Worm (Caenorhabditis elegans) whole organism, L3 larva: Measurements from ENCODE around the gene tag-278.

Experiments used
- R02D3.7 ChIP-seq: fragments of 150-350 bp; optimal IDR thresholded peaks from 2 replicates; lab custom pipeline; 2014; ENCODE audit warnings: missing biosample characterization, missing genetic modification characterization
- ZK546.5 ChIP-seq: sonication (generic microtip); optimal IDR thresholded peaks from 2 replicates; lab custom pipeline; 2017; ENCODE audit warnings: missing biosample characterization, missing genetic modification characterization
- aly-2 ChIP-seq: fragments of 150-350 bp; optimal IDR thresholded peaks from 2 replicates; lab custom pipeline; 2014; ENCODE audit warnings: missing biosample characterization, missing genetic modification characterization
- ama-1 ChIP-seq: fragments of 150-350 bp; optimal IDR thresholded peaks from 2 replicates; lab custom pipeline; 2018
- ceh-16 ChIP-seq: sonication (generic microtip); optimal IDR thresholded peaks from 2 replicates; lab custom pipeline; 2017; ENCODE audit warnings: missing biosample characterization, missing genetic modification characterization
- ceh-28 ChIP-seq: fragments of 150-350 bp; optimal IDR thresholded peaks from 2 replicates; lab custom pipeline; 2014; ENCODE audit warnings: missing biosample characterization, missing genetic modification reagents, missing genetic modification characterization
- ceh-9 ChIP-seq: sonication (generic microtip); optimal IDR thresholded peaks from 2 replicates; lab custom pipeline; 2018; ENCODE audit warnings: missing biosample characterization, missing genetic modification characterization
- daf-12 ChIP-seq: fragments of 150-350 bp; optimal IDR thresholded peaks from 2 replicates; lab custom pipeline; 2014; ENCODE audit warnings: missing biosample characterization, missing genetic modification reagents, missing genetic modification characterization
- egl-27 ChIP-seq: sonication (generic microtip); optimal IDR thresholded peaks from 4 replicates; lab custom pipeline; 2017; ENCODE audit warnings: missing biosample characterization, missing genetic modification reagents, missing genetic modification characterization
- egl-5 ChIP-seq: fragments of 150-350 bp; optimal IDR thresholded peaks from 2 replicates; lab custom pipeline; 2017; ENCODE audit warnings: missing biosample characterization, missing genetic modification reagents, missing genetic modification characterization, inconsistent platforms
- elt-1 ChIP-seq: fragments of 150-350 bp; optimal IDR thresholded peaks from 2 replicates; lab custom pipeline; 2014; ENCODE audit warnings: missing biosample characterization, missing genetic modification characterization
- elt-2 ChIP-seq: sonication (generic microtip); optimal IDR thresholded peaks from 2 replicates; lab custom pipeline; 2016; ENCODE audit warnings: missing genetic modification reagents, mild to moderate bottlenecking, missing genetic modification characterization, missing compliant biosample characterization
- elt-3 ChIP-seq, 3 experiments: fragments of 150-350 bp in 1 of 3; sonication (generic microtip) in 2 of 3; optimal IDR thresholded peaks; 2 replicates in 2 of 3; 4 replicates in 1 of 3; lab custom pipeline; 2014 to 2017; ENCODE audit warnings: missing biosample characterization in 3 of 3, missing genetic modification characterization in 3 of 3
- eor-1 ChIP-seq, 2 experiments: fragments of 150-350 bp; optimal IDR thresholded peaks; 2 replicates each; lab custom pipeline; 2014 to 2018; ENCODE audit warnings: missing biosample characterization in 2 of 2, missing genetic modification characterization in 2 of 2
- fkh-10 ChIP-seq: sonication (generic microtip); optimal IDR thresholded peaks from 2 replicates; lab custom pipeline; 2017; ENCODE audit warnings: missing biosample characterization, missing genetic modification reagents, missing genetic modification characterization
- fkh-2 ChIP-seq: fragments of 150-350 bp; optimal IDR thresholded peaks from 2 replicates; lab custom pipeline; 2014; ENCODE audit warnings: missing biosample characterization, missing genetic modification reagents, missing genetic modification characterization
- fos-1 ChIP-seq: fragments of 150-350 bp; optimal IDR thresholded peaks from 2 replicates; lab custom pipeline; 2014; ENCODE audit warnings: missing biosample characterization, missing genetic modification characterization
- jun-1 ChIP-seq: fragments of 150-350 bp; optimal IDR thresholded peaks from 2 replicates; lab custom pipeline; 2014; ENCODE audit warnings: missing biosample characterization, missing genetic modification reagents, missing genetic modification characterization
- lin-15B ChIP-seq: fragments of 150-350 bp; optimal IDR thresholded peaks from 2 replicates; lab custom pipeline; 2014; ENCODE audit warnings: missing biosample characterization, missing genetic modification characterization
- lin-39 ChIP-seq: fragments of 150-350 bp; optimal IDR thresholded peaks from 2 replicates; lab custom pipeline; 2018; ENCODE audit warnings: missing biosample characterization, missing genetic modification reagents, missing genetic modification characterization
- lsy-12 ChIP-seq: sonication (generic microtip); optimal IDR thresholded peaks from 2 replicates; lab custom pipeline; 2016; ENCODE audit warnings: mild to moderate bottlenecking, missing genetic modification characterization, missing compliant biosample characterization
- mdl-1 ChIP-seq: fragments of 150-350 bp; optimal IDR thresholded peaks from 2 replicates; lab custom pipeline; 2014; ENCODE audit warnings: missing biosample characterization, missing genetic modification characterization
- mml-1 ChIP-seq: fragments of 150-350 bp; sonication (generic microtip); optimal IDR thresholded peaks from 3 replicates; lab custom pipeline; 2014; ENCODE audit warnings: missing biosample characterization, missing genetic modification characterization
- nfya-1 ChIP-seq: sonication (generic microtip); optimal IDR thresholded peaks from 2 replicates; lab custom pipeline; 2017; ENCODE audit warnings: missing genetic modification characterization, mild to moderate bottlenecking, missing compliant biosample characterization, antibody characterized with exemption, moderate library complexity; ENCODE audit not compliant: insufficient read depth
- nhr-11 ChIP-seq: fragments of 150-350 bp; optimal IDR thresholded peaks from 2 replicates; lab custom pipeline; 2014; ENCODE audit warnings: missing biosample characterization, missing genetic modification characterization
- nhr-12 ChIP-seq: fragments of 150-350 bp; optimal IDR thresholded peaks from 2 replicates; lab custom pipeline; 2014; ENCODE audit warnings: missing biosample characterization, missing genetic modification characterization
- nhr-23 ChIP-seq: fragments of 150-350 bp; optimal IDR thresholded peaks from 2 replicates; lab custom pipeline; 2014; ENCODE audit warnings: missing biosample characterization, missing genetic modification reagents, missing genetic modification characterization
- nhr-25 ChIP-seq: sonication (generic microtip); optimal IDR thresholded peaks from 2 replicates; lab custom pipeline; 2017; ENCODE audit warnings: missing biosample characterization, missing genetic modification characterization
- nhr-28 ChIP-seq: fragments of 150-350 bp; optimal IDR thresholded peaks from 2 replicates; lab custom pipeline; 2014; ENCODE audit warnings: missing biosample characterization, missing genetic modification characterization
- nhr-43 ChIP-seq: sonication (generic microtip); optimal IDR thresholded peaks from 2 replicates; lab custom pipeline; 2016; ENCODE audit warnings: mild to moderate bottlenecking, missing genetic modification characterization, missing compliant biosample characterization; ENCODE audit not compliant: poor library complexity, severe bottlenecking
- nhr-67 ChIP-seq: fragments of 150-350 bp; optimal IDR thresholded peaks from 2 replicates; lab custom pipeline; 2014; ENCODE audit warnings: missing biosample characterization, missing genetic modification characterization
- nhr-76 ChIP-seq: fragments of 150-350 bp; sonication (generic microtip); optimal IDR thresholded peaks from 5 replicates; lab custom pipeline; 2014; ENCODE audit warnings: missing biosample characterization, missing genetic modification characterization
- pha-4 ChIP-seq: fragments of 150-350 bp; optimal IDR thresholded peaks from 2 replicates; lab custom pipeline; 2014; ENCODE audit warnings: missing biosample characterization, missing genetic modification reagents, missing genetic modification characterization
- pqm-1 ChIP-seq: fragments of 150-350 bp; optimal IDR thresholded peaks from 2 replicates; lab custom pipeline; 2017; ENCODE audit warnings: missing biosample characterization, missing genetic modification characterization, inconsistent platforms
- skn-1 ChIP-seq: fragments of 150-350 bp; optimal IDR thresholded peaks from 2 replicates; lab custom pipeline; 2014; ENCODE audit warnings: missing biosample characterization, missing genetic modification characterization
- snpc-4 ChIP-seq: fragments of 150-350 bp; optimal IDR thresholded peaks from 2 replicates; lab custom pipeline; 2014; ENCODE audit warnings: missing biosample characterization, missing genetic modification characterization
- tbx-2 ChIP-seq: sonication (generic microtip); optimal IDR thresholded peaks from 2 replicates; lab custom pipeline; 2016; ENCODE audit warnings: mild to moderate bottlenecking, missing genetic modification characterization, missing compliant biosample characterization
- unc-62 ChIP-seq: fragments of 150-350 bp; sonication (generic microtip); optimal IDR thresholded peaks from 4 replicates; lab custom pipeline; 2014; ENCODE audit warnings: missing biosample characterization, missing genetic modification reagents, missing genetic modification characterization
- zag-1 ChIP-seq: fragments of 150-350 bp; optimal IDR thresholded peaks from 2 replicates; lab custom pipeline; 2014; ENCODE audit warnings: missing biosample characterization, missing genetic modification characterization

tag-278 gene

ce11 chrX:3689802-3690201 lies 797 bp upstream of the tag-278 start:
- no peak for TF ChIP-seq lsy-12 (tag; lab: Kevin White, UChicago)
- TF ChIP-seq nfya-1 (tag; lab: Kevin White, UChicago) = no peak

ce11 chrX:3686420-3686819 lies 2.6 kb downstream of the tag-278 start:
- TF ChIP-seq ceh-28 (tag; lab: Kevin White, UChicago) = no peak
- TF ChIP-seq nhr-76 (tag; lab: Kevin White, UChicago) = no peak
- no peak for TF ChIP-seq nfya-1 (tag; lab: Kevin White, UChicago)
- TF ChIP-seq fkh-2 = no peak
- TF ChIP-seq nhr-67 (tag; lab: Kevin White, UChicago) = no peak
- TF ChIP-seq daf-12 (tag; lab: Kevin White, UChicago) = no peak
- TF ChIP-seq ama-1 (lab: Kevin White, UChicago) = no peak
- no peak for TF ChIP-seq ceh-9 (tag; lab: Kevin White, UChicago)
- no peak for TF ChIP-seq elt-2 (tag; lab: Kevin White, UChicago)
- TF ChIP-seq nhr-25 (tag; lab: Kevin White, UChicago) = no peak
- TF ChIP-seq ceh-16 (tag; lab: Kevin White, UChicago) = no peak
- no peak for TF ChIP-seq pqm-1 (tag; lab: Kevin White, UChicago)
- TF ChIP-seq elt-3 (tag; optimal IDR thresholded peaks at IDR 0.05; lab: Kevin White, UChicago) = no peak
- TF ChIP-seq R02D3.7 (tag; lab: Kevin White, UChicago) = no peak

ce11 chrX:3683060-3683459 lies 5.9 kb downstream of the tag-278 start:
- TF ChIP-seq pha-4 (tag; lab: Kevin White, UChicago) (no peak), daf-12 (tag; lab: Kevin White, UChicago) (no peak), eor-1 (tag; optimal IDR thresholded peaks at IDR 0.05; lab: Kevin White, UChicago) (no peak), lin-15B (no peak), elt-3 (tag; optimal IDR thresholded peaks at IDR 0.05; lab: Kevin White, UChicago) (no peak), nhr-12 (tag; lab: Kevin White, UChicago) (no peak), fkh-10 (no peak), nhr-11 (tag; lab: Kevin White, UChicago) (no peak), nhr-43 (no peak), ZK546.5 (tag; lab: Kevin White, UChicago) (no peak), snpc-4 (no peak), ceh-16 (tag; lab: Kevin White, UChicago) (no peak), R02D3.7 (tag; lab: Kevin White, UChicago) (no peak), jun-1 (tag; lab: Kevin White, UChicago) (no peak), fkh-2 (no peak), fos-1 (tag; lab: Kevin White, UChicago) (no peak), unc-62 (GFP tag; lab: Kevin White, UChicago) (no peak), nfya-1 (tag; lab: Kevin White, UChicago) (no peak)

ce11 chrX:3680544-3681214 lies 8.3 kb downstream of the tag-278 start, which contains the start of gene tsp-17:
TSS of gene tsp-17 (plus strand) at chrX:3681164.
- peak; percentile 5 for TF ChIP-seq pqm-1 (tag; lab: Kevin White, UChicago)
- TF ChIP-seq elt-3 (tag; optimal IDR thresholded peaks at IDR 0.05; lab: Kevin White, UChicago) = no peak

- TF ChIP-seq tbx-2 (tag; lab: Kevin White, UChicago) (no peak), unc-62 (GFP tag; lab: Kevin White, UChicago) (no peak), jun-1 (tag; lab: Kevin White, UChicago) (peak; percentile 50), ama-1 (lab: Kevin White, UChicago) (no peak), nhr-11 (tag; lab: Kevin White, UChicago) (no peak), nhr-23 (tag; lab: Kevin White, UChicago) (no peak), lin-15B (peak; percentile 32), nhr-76 (tag; lab: Kevin White, UChicago) (no peak), ceh-28 (tag; lab: Kevin White, UChicago) (no peak), egl-27 (tag; lab: Kevin White, UChicago) (no peak), nhr-12 (tag; lab: Kevin White, UChicago) (no peak), nhr-28 (no peak), egl-5 (tag; lab: Kevin White, UChicago) (peak; percentile 63), aly-2 (tag; lab: Kevin White, UChicago) (no peak), R02D3.7 (tag; lab: Kevin White, UChicago) (no peak), elt-1 (peak; percentile 50), ZK546.5 (tag; lab: Kevin White, UChicago) (no peak), nfya-1 (tag; lab: Kevin White, UChicago) (peak; percentile 31), pqm-1 (tag; lab: Kevin White, UChicago) (peak; percentile 67), lin-39 (tag; lab: Kevin White, UChicago) (peak; percentile 53), nhr-43 (peak; percentile 9), skn-1 (tag; lab: Kevin White, UChicago) (peak; percentile 46), nhr-25 (tag; lab: Kevin White, UChicago) (peak; percentile 8), elt-3 (tag; optimal IDR thresholded peaks at IDR 0.05; lab: Kevin White, UChicago) (no peak), lsy-12 (tag; lab: Kevin White, UChicago) (peak; percentile 47), daf-12 (tag; lab: Kevin White, UChicago) (no peak), mdl-1 (tag; lab: Kevin White, UChicago) (no peak), elt-2 (tag; lab: Kevin White, UChicago) (peak; percentile 86), zag-1 (no peak), mml-1 (no peak)
Measured at ce11 chrX:3678507-3679175, 10.4 kb downstream of the tag-278 start, which contains the start of gene tag-52. TSS of gene tag-52 (minus strand) at chrX:3678557.
